Fruit fly (Drosophila melanogaster): Measurements from ENCODE around the gene grn.
A peak's percentile ranks its signal among the peaks of the same experiment; 100 is the strongest.

Gene grn

DNA sequence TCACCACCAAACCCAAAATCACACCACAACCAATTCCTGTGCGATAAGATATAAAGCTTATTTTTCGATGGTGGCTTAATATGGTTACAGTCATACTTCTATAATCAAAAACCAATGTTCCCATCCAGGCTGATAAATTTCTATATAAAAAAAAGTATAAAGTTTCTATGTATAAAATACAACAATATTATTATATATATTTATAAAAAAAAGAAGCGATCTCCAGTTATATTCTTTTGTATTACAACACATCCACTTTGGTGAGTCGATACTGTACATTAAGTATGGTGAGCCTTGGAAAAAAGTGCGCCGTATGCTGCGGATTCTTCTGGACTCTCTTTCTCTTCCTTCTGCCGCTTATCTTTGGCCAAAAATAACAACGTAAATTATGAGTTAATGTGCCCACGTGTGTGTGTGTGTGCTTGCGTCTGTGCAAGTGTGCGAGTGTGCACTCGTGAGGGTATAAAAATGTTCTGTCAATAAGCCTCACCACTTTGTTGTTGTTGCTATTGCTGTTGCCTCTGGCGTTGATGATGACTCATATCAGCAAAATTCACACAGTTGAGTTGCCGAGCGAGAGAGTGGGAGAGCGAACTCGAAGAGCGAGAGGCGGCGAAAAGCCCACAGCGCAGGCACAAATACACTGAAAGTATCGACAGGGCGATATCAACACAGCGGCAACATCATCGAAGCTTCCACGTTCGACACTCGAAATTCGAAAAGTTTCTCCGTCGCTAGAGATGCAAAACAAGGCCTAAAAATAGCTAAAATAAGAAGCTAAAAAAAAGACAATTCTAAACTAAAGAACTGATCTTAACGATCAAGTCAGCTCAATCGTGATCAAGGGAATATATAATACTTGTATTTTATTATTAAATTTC, 61.5 kb downstream of the grn start (continued):
- TF ChIP-seq Sox15 (GFP tag; optimal IDR thresholded peaks at IDR 0.05) (peak; percentile 60), pdm3 (GFP tag; optimal IDR thresholded peaks at IDR 0.05) (peak; percentile 70), Sox14 (GFP tag; optimal IDR thresholded peaks at IDR 0.05) (peak; percentile 54), CG16779 (tag; optimal IDR thresholded peaks at IDR 0.05) (peak; percentile 53), Lpt (GFP tag; optimal IDR thresholded peaks at IDR 0.05) (no peak), net (GFP tag; optimal IDR thresholded peaks at IDR 0.05) (peak; percentile 60), CG6854 (GFP tag; optimal IDR thresholded peaks at IDR 0.05) (peak; percentile 49), Eip93F (GFP tag; optimal IDR thresholded peaks at IDR 0.05) (peak; percentile 86), CG9139 (GFP tag; optimal IDR thresholded peaks at IDR 0.05) (peak; percentile 6), CG3032 (tag; optimal IDR thresholded peaks at IDR 0.05) (peak; percentile 62), dac (GFP tag; optimal IDR thresholded peaks at IDR 0.05) (peak; percentile 59), CG7368 (GFP tag; optimal IDR thresholded peaks at IDR 0.05) (peak; percentile 60), CG10631 (GFP tag; optimal IDR thresholded peaks at IDR 0.05) (peak; percentile 73), salr (GFP tag; optimal IDR thresholded peaks at IDR 0.05) (peak; percentile 14 to 28), CG11762 (GFP tag; optimal IDR thresholded peaks at IDR 0.05; ENCODE audit: insufficient read depth) (peak; percentile 19), Gug (GFP tag; IDR thresholded peaks at IDR 0.05) (no peak), CG34406 (GFP tag; optimal IDR thresholded peaks at IDR 0.05) (peak; percentile 87), achi (GFP tag; optimal IDR thresholded peaks at IDR 0.05) (peak; percentile 77), lz (GFP tag; optimal IDR thresholded peaks at IDR 0.05) (peak; percentile 70), CG3919 (GFP tag; optimal IDR thresholded peaks at IDR 0.05) (peak; percentile 79), cyc (GFP tag; optimal IDR thresholded peaks at IDR 0.05) (peak; percentile 68), Ets21C (GFP tag; optimal IDR thresholded peaks at IDR 0.05) (peak; percentile 34), topi (GFP tag; optimal IDR thresholded peaks at IDR 0.05) (peak; percentile 87), Ets96B (tag; optimal IDR thresholded peaks at IDR 0.05) (peak; percentile 71), Eip78C (GFP tag) (peak; percentile 97), Blimp-1 (GFP tag; optimal IDR thresholded peaks at IDR 0.05) (peak; percentile 67), fkh (GFP tag; optimal IDR thresholded peaks at IDR 0.05) (peak; percentile 95), vri (GFP tag; optimal IDR thresholded peaks at IDR 0.05) (peak; percentile 79), Eip75B (GFP tag; optimal IDR thresholded peaks at IDR 0.05) (peak; percentile 75), CG11294 (GFP tag; IDR thresholded peaks at IDR 0.05) (no peak), Hr4 (GFP tag; optimal IDR thresholded peaks at IDR 0.05) (peak; percentile 82), CG10669 (GFP tag; optimal IDR thresholded peaks at IDR 0.05) (peak; percentile 59), CG6276 (GFP tag; optimal IDR thresholded peaks at IDR 0.05) (peak; percentile 72), dsx (GFP tag; optimal IDR thresholded peaks at IDR 0.05; ENCODE audit: poor library complexity, severe bottlenecking) (peak; percentile 60), ss (GFP tag; optimal IDR thresholded peaks at IDR 0.05) (peak; percentile 42 to 46), CG1621 (tag; optimal IDR thresholded peaks at IDR 0.05) (peak; percentile 34)

DNA sequence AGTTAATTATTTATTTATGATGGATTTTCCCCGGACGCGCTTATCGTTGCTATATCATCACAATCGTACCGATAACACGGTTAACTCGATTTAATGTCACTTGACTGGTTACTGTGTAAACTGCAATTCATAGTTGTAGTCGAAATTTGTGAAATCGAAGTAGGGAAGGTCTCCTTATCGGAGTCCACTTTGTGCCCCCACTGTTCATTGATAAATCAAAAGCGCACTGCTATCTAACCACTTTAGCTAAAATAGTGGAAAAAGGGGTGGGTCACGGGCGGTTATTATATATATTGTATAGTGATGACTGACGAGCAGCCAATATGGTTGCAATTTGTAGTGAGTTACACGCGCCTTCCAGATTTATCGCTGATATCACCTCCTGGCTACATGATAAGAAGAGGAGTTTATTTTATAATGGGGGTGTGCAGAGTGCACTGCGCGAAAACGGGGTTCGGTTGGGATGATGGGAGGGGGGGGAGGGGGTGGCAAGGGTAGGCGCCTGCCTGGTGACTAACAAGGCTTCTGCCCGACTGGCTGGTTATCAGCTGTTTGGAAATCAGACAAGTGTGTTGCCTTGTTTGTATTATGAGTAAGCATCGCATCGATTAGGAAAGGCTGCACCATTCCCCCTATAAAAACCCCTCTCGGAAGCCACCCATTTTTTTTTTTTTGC, 62.3 kb downstream of the grn start:
- peak; percentile 40 for TF ChIP-seq svp (GFP tag)
- no peak for TF ChIP-seq Ets96B (tag; optimal IDR thresholded peaks at IDR 0.05)
- TF ChIP-seq CG31627 (GFP tag; optimal IDR thresholded peaks at IDR 0.05) = no peak
- no peak for TF ChIP-seq CG6854 (GFP tag; optimal IDR thresholded peaks at IDR 0.05)
- TF ChIP-seq CG6276 (GFP tag; optimal IDR thresholded peaks at IDR 0.05) = no peak
- TF ChIP-seq CG6163 (GFP tag; IDR thresholded peaks at IDR 0.05) = peak; percentile 28; the same call in 2 of the 3 replicates
- peak; percentile 14 for TF ChIP-seq Eip78C (GFP tag)
- no peak for TF ChIP-seq CG6808 (GFP tag; optimal IDR thresholded peaks at IDR 0.05)
- TF ChIP-seq CG10631 (GFP tag; optimal IDR thresholded peaks at IDR 0.05) = no peak
- TF ChIP-seq CG1621 (tag; optimal IDR thresholded peaks at IDR 0.05) = no peak
- no peak for TF ChIP-seq Met (GFP tag; optimal IDR thresholded peaks at IDR 0.05)
- TF ChIP-seq Sox15 (GFP tag; optimal IDR thresholded peaks at IDR 0.05) = no peak
- TF ChIP-seq CG32006 (GFP tag; optimal IDR thresholded peaks at IDR 0.05) = no peak
- TF ChIP-seq cyc (GFP tag; optimal IDR thresholded peaks at IDR 0.05) = no peak
- TF ChIP-seq CG8632 (GFP tag; optimal IDR thresholded peaks at IDR 0.05) = no peak
- no peak for TF ChIP-seq fd59A (GFP tag; optimal IDR thresholded peaks at IDR 0.05)
- TF ChIP-seq Hr39 (GFP tag; optimal IDR thresholded peaks at IDR 0.05) = no peak
- no peak for TF ChIP-seq net (GFP tag; optimal IDR thresholded peaks at IDR 0.05)
- TF ChIP-seq Sox102F (GFP tag; optimal IDR thresholded peaks at IDR 0.05) = no peak
- no peak for TF ChIP-seq CG8319 (GFP tag; optimal IDR thresholded peaks at IDR 0.05)
- TF ChIP-seq CG16779 (tag; optimal IDR thresholded peaks at IDR 0.05) = peak; percentile 15
- TF ChIP-seq CG11902 (GFP tag; optimal IDR thresholded peaks at IDR 0.05) = no peak

Measured in whole organism, prepupa.